Fruit fly (Drosophila melanogaster): Measurements from ENCODE around the gene CG4842.
A peak's percentile ranks its signal among the peaks of the same experiment; 100 is the strongest.

The CG4842 gene

dm6 chr3L:16410234-16411119, 42.3 kb downstream of the CG4842 start (continued):
- TF ChIP-seq CG13424 (tag; optimal IDR thresholded peaks at IDR 0.05) (no peak), twi (tag; optimal IDR thresholded peaks at IDR 0.05) (peak; percentile 66), CG10274 (GFP tag; optimal IDR thresholded peaks at IDR 0.05) (no peak), sd (tag; optimal IDR thresholded peaks at IDR 0.05) (peak; percentile 3), CG15601 (tag; optimal IDR thresholded peaks at IDR 0.05) (no peak), Blimp-1 (GFP tag; optimal IDR thresholded peaks at IDR 0.05) (no peak), row (GFP tag; IDR thresholded peaks at IDR 0.05) (peak; percentile 16; the same call in 1 of the 3 replicates), gro (GFP tag; optimal IDR thresholded peaks at IDR 0.05) (no peak), tio (GFP tag; optimal IDR thresholded peaks at IDR 0.05) (no peak), ranshi (GFP tag; IDR thresholded peaks at IDR 0.05) (no peak), CG14965 (GFP tag; optimal IDR thresholded peaks at IDR 0.05; ENCODE audit: borderline replicate concordance) (no peak), z (GFP tag; IDR thresholded peaks at IDR 0.05) (no peak), yki (optimal IDR thresholded peaks at IDR 0.05) (peak; percentile 21), Hr3 (GFP tag; optimal IDR thresholded peaks at IDR 0.05) (no peak), peb (GFP tag; IDR thresholded peaks at IDR 0.05) (no peak), CG2678 (tag; optimal IDR thresholded peaks at IDR 0.05) (no peak), sqz (GFP tag; optimal IDR thresholded peaks at IDR 0.05) (peak; percentile 31), CG1529 (GFP tag; optimal IDR thresholded peaks at IDR 0.05) (no peak), rib (GFP tag; IDR thresholded peaks at IDR 0.05) (peak; percentile 61; the same call in 1 of the 2 replicates), CG32772 (GFP tag; IDR thresholded peaks at IDR 0.05) (no peak), CG15073 (GFP tag; optimal IDR thresholded peaks at IDR 0.05) (no peak), kni (GFP tag; optimal IDR thresholded peaks at IDR 0.05) (peak; percentile 53), zen (tag; optimal IDR thresholded peaks at IDR 0.05) (peak; percentile 78), MBD-R2 (GFP tag; IDR thresholded peaks at IDR 0.05) (no peak), Awh (GFP tag; IDR thresholded peaks at IDR 0.05) (no peak), tup (GFP tag; optimal IDR thresholded peaks at IDR 0.05) (no peak), crol (GFP tag; IDR thresholded peaks at IDR 0.05) (peak; percentile 93), Med (GFP tag) (peak; percentile 78), NC2α (GFP tag; optimal IDR thresholded peaks at IDR 0.05) (no peak), CG2202 (tag; optimal IDR thresholded peaks at IDR 0.05) (no peak), onecut (GFP tag; IDR thresholded peaks at IDR 0.05) (no peak)

- TF ChIP-seq CG4820 (GFP tag; optimal IDR thresholded peaks at IDR 0.05): no peak
- no peak for TF ChIP-seq CG11560 (tag; IDR thresholded peaks at IDR 0.05)
- peak; percentile 19; the same call in 1 of the 2 replicates for TF ChIP-seq Dref (GFP tag; IDR thresholded peaks at IDR 0.05)
- TF ChIP-seq CG11695 (GFP tag; IDR thresholded peaks at IDR 0.05): peak; percentile 42; the same call in 1 of the 3 replicates
- peak; percentile 36 for TF ChIP-seq zen (tag; optimal IDR thresholded peaks at IDR 0.05)
- no peak for TF ChIP-seq Mrtf (GFP tag; IDR thresholded peaks at IDR 0.05)
- peak; percentile 50 for TF ChIP-seq CG10267 (tag; optimal IDR thresholded peaks at IDR 0.05)
- no peak for TF ChIP-seq CG17359 (tag; optimal IDR thresholded peaks at IDR 0.05)
- no peak for TF ChIP-seq Mes4 (GFP tag; optimal IDR thresholded peaks at IDR 0.05)
- peak; percentile 19 for TF ChIP-seq CG13894 (tag; optimal IDR thresholded peaks at IDR 0.05)
- peak; percentile 2 for TF ChIP-seq CG18619 (GFP tag; optimal IDR thresholded peaks at IDR 0.05)
- no peak for TF ChIP-seq mld (GFP tag; IDR thresholded peaks at IDR 0.05; ENCODE audit: partially characterized antibody)
- TF ChIP-seq CG2202 (tag; optimal IDR thresholded peaks at IDR 0.05): peak; percentile 48
- no peak for TF ChIP-seq cwo (GFP tag; optimal IDR thresholded peaks at IDR 0.05)
- TF ChIP-seq CG15601 (tag; optimal IDR thresholded peaks at IDR 0.05): peak; percentile 30
- peak; percentile 65 for TF ChIP-seq CG2712 (tag; optimal IDR thresholded peaks at IDR 0.05)
- TF ChIP-seq pzg (GFP tag; optimal IDR thresholded peaks at IDR 0.05): peak; percentile 75
- TF ChIP-seq NFAT (GFP tag; IDR thresholded peaks at IDR 0.05): no peak
- no peak for TF ChIP-seq crc (GFP tag; optimal IDR thresholded peaks at IDR 0.05)
- no peak for TF ChIP-seq Awh (GFP tag; IDR thresholded peaks at IDR 0.05)
- TF ChIP-seq schlank (tag; optimal IDR thresholded peaks at IDR 0.05): no peak
- TF ChIP-seq dmrt11E (tag; optimal IDR thresholded peaks at IDR 0.05): no peak
- TF ChIP-seq CG8388 (GFP tag; optimal IDR thresholded peaks at IDR 0.05): peak; percentile 11
These were observed 43.4 kb downstream of the CG4842 start, which contains the start of gene fax for dm6 chr3L:16411566-16411965. Gene fax (minus strand): TSS chr3L:16411828.

Measured in whole organism, embryonic.